Worm (Caenorhabditis elegans) whole organism, mixed stage, embryonic: ENCODE results near the gene Y15E3A.5.
A peak's percentile ranks its signal among the peaks of the same experiment; 100 is the strongest.

Experiments
- M03D4.4 ChIP-seq: sonication (generic microtip); optimal IDR thresholded peaks from 2 replicates; lab custom pipeline; 2017; ENCODE audit warnings: mild to moderate bottlenecking, missing genetic modification characterization, missing compliant biosample characterization
- bed-3 ChIP-seq: fragments of 200-800 bp; sonication (Bioruptor generic); optimal IDR thresholded peaks from 3 replicates; lab custom pipeline; 2018; ENCODE audit warnings: mild to moderate bottlenecking, missing genetic modification characterization, moderate library complexity, missing compliant biosample characterization
- blmp-1 ChIP-seq: fragments of 150-350 bp; optimal IDR thresholded peaks from 2 replicates; lab custom pipeline; 2014; ENCODE audit warnings: missing biosample characterization, missing genetic modification characterization
- ceh-39 ChIP-seq: fragments of 150-350 bp; optimal IDR thresholded peaks from 2 replicates; lab custom pipeline; 2014; ENCODE audit warnings: missing biosample characterization, missing genetic modification characterization
- ceh-83 ChIP-seq: fragments of 200-800 bp; sonication (Bioruptor generic); optimal IDR thresholded peaks from 2 replicates; lab custom pipeline; 2018; ENCODE audit warnings: mild to moderate bottlenecking, missing genetic modification characterization, missing compliant biosample characterization
- ces-1 ChIP-seq: fragments of 150-350 bp; optimal IDR thresholded peaks from 2 replicates; lab custom pipeline; 2014; ENCODE audit warnings: missing biosample characterization, missing genetic modification reagents, missing genetic modification characterization
- cnd-1 ChIP-seq: fragments of 200-800 bp; sonication (Bioruptor generic); optimal IDR thresholded peaks from 2 replicates; lab custom pipeline; 2018; ENCODE audit warnings: mild to moderate bottlenecking, missing genetic modification characterization, missing compliant biosample characterization
- drap-1 ChIP-seq: fragments of 200-800 bp; sonication (Bioruptor generic); optimal IDR thresholded peaks from 3 replicates; lab custom pipeline; 2018; ENCODE audit warnings: mild to moderate bottlenecking, missing genetic modification characterization, missing compliant biosample characterization
- elt-1 ChIP-seq: sonication (generic microtip); optimal IDR thresholded peaks from 2 replicates; lab custom pipeline; 2017; ENCODE audit warnings: missing genetic modification characterization, mild to moderate bottlenecking, missing compliant biosample characterization, antibody characterized with exemption, moderate library complexity, borderline replicate concordance; ENCODE audit not compliant: insufficient read depth
- elt-3 ChIP-seq: fragments of 150-350 bp; optimal IDR thresholded peaks from 2 replicates; lab custom pipeline; 2014; ENCODE audit warnings: missing biosample characterization, missing genetic modification characterization
- flh-1 ChIP-seq: fragments of 200-800 bp; sonication (Bioruptor generic); optimal IDR thresholded peaks from 2 replicates; lab custom pipeline; 2018; ENCODE audit warnings: mild to moderate bottlenecking, missing genetic modification characterization, moderate library complexity, missing compliant biosample characterization
- ham-2 ChIP-seq: fragments of 200-800 bp; sonication (Bioruptor generic); optimal IDR thresholded peaks from 2 replicates; lab custom pipeline; 2018; ENCODE audit warnings: mild to moderate bottlenecking, missing genetic modification characterization, missing compliant biosample characterization
- hlh-1 ChIP-seq: fragments of 150-350 bp; optimal IDR thresholded peaks from 2 replicates; lab custom pipeline; 2014; ENCODE audit warnings: missing biosample characterization, missing genetic modification reagents, missing genetic modification characterization
- lin-13 ChIP-seq: fragments of 150-350 bp; optimal IDR thresholded peaks from 2 replicates; lab custom pipeline; 2014; ENCODE audit warnings: missing biosample characterization, missing genetic modification characterization
- lin-32 ChIP-seq: fragments of 200-800 bp; sonication (Bioruptor generic); optimal IDR thresholded peaks from 2 replicates; lab custom pipeline; 2018; ENCODE audit warnings: mild to moderate bottlenecking, missing genetic modification characterization, missing compliant biosample characterization
- mep-1 ChIP-seq: fragments of 150-350 bp; optimal IDR thresholded peaks from 2 replicates; lab custom pipeline; 2017; ENCODE audit warnings: missing biosample characterization, missing genetic modification reagents, missing genetic modification characterization, inconsistent platforms
- mls-2 ChIP-seq: sonication (generic microtip); optimal IDR thresholded peaks from 2 replicates; lab custom pipeline; 2016; ENCODE audit warnings: mild to moderate bottlenecking, missing genetic modification characterization, moderate library complexity, missing compliant biosample characterization
- nhr-12 ChIP-seq: fragments of 150-350 bp; optimal IDR thresholded peaks from 2 replicates; lab custom pipeline; 2014; ENCODE audit warnings: missing biosample characterization, missing genetic modification characterization
- nhr-2 ChIP-seq: fragments of 150-350 bp; optimal IDR thresholded peaks from 2 replicates; lab custom pipeline; 2014; ENCODE audit warnings: missing biosample characterization, missing genetic modification characterization
- nhr-237 ChIP-seq: fragments of 150-350 bp; optimal IDR thresholded peaks from 2 replicates; lab custom pipeline; 2014; ENCODE audit warnings: missing biosample characterization, missing genetic modification characterization
- nhr-76 ChIP-seq: sonication (generic microtip); optimal IDR thresholded peaks from 2 replicates; lab custom pipeline; 2017; ENCODE audit warnings: missing biosample characterization, missing genetic modification characterization
- pha-4 ChIP-seq: fragments of 150-350 bp; optimal IDR thresholded peaks from 2 replicates; lab custom pipeline; 2018; ENCODE audit warnings: missing biosample characterization, missing genetic modification reagents, missing genetic modification characterization
- sem-2 ChIP-seq: fragments of 200-800 bp; sonication (Bioruptor generic); optimal IDR thresholded peaks from 2 replicates; lab custom pipeline; 2018; ENCODE audit warnings: mild to moderate bottlenecking, missing genetic modification characterization, missing compliant biosample characterization
- snpc-4 ChIP-seq: fragments of 150-350 bp; optimal IDR thresholded peaks from 2 replicates; lab custom pipeline; 2014; ENCODE audit warnings: missing biosample characterization, missing genetic modification characterization
- sptf-1 ChIP-seq: sonication (generic microtip); optimal IDR thresholded peaks from 2 replicates; lab custom pipeline; 2017; ENCODE audit warnings: mild to moderate bottlenecking, missing genetic modification characterization, moderate library complexity, missing compliant biosample characterization
- tbx-8 ChIP-seq: fragments of 200-800 bp; sonication (Bioruptor generic); optimal IDR thresholded peaks from 2 replicates; lab custom pipeline; 2018; ENCODE audit warnings: mild to moderate bottlenecking, missing genetic modification characterization, moderate library complexity, missing compliant biosample characterization
- unc-39 ChIP-seq: fragments of 150-350 bp; optimal IDR thresholded peaks from 2 replicates; lab custom pipeline; 2014; ENCODE audit warnings: missing biosample characterization, missing genetic modification characterization
- unc-62 ChIP-seq: fragments of 150-350 bp; optimal IDR thresholded peaks from 2 replicates; lab custom pipeline; 2014; ENCODE audit warnings: missing biosample characterization, missing genetic modification reagents, missing genetic modification characterization
- zip-8 ChIP-seq: fragments of 150-350 bp; optimal IDR thresholded peaks from 2 replicates; lab custom pipeline; 2014; ENCODE audit warnings: missing biosample characterization, missing genetic modification characterization
- ztf-11 ChIP-seq: fragments of 150-350 bp; optimal IDR thresholded peaks from 2 replicates; lab custom pipeline; 2014; ENCODE audit warnings: missing biosample characterization, missing genetic modification characterization

The Y15E3A.5 gene

ce11 chrX:15302863-15303262, 37.5 kb upstream of the Y15E3A.5 start, which contains the start of gene ser-2:
Gene ser-2 (minus strand): TSS chrX:15302963.
- TF ChIP-seq cnd-1 (tag; lab: Kevin White, UChicago) = no peak
- no peak for TF ChIP-seq lin-13
- no peak for TF ChIP-seq mep-1
- no peak for TF ChIP-seq ztf-11 (tag; lab: Kevin White, UChicago)
- no peak for TF ChIP-seq lin-32 (GFP tag; lab: Kevin White, UChicago)
- TF ChIP-seq nhr-12 = no peak
- no peak for TF ChIP-seq nhr-2
- TF ChIP-seq sem-2 (GFP tag; lab: Kevin White, UChicago) = no peak
- TF ChIP-seq hlh-1 (tag; lab: Kevin White, UChicago) = no peak
- no peak for TF ChIP-seq tbx-8 (GFP tag; lab: Kevin White, UChicago)
- no peak for TF ChIP-seq elt-3 (tag; lab: Kevin White, UChicago)
- TF ChIP-seq drap-1 = no peak
- no peak for TF ChIP-seq sptf-1 (tag; lab: Kevin White, UChicago)
- TF ChIP-seq bed-3 = no peak
- no peak for TF ChIP-seq snpc-4 (tag; lab: Kevin White, UChicago)
- no peak for TF ChIP-seq blmp-1 (tag; lab: Kevin White, UChicago)
- TF ChIP-seq ceh-39 (tag; lab: Kevin White, UChicago) = no peak
- TF ChIP-seq ces-1 (GFP tag; lab: Kevin White, UChicago) = no peak
- TF ChIP-seq zip-8 = no peak
- no peak for TF ChIP-seq mls-2 (tag; lab: Kevin White, UChicago)

- TF ChIP-seq ceh-83 (GFP tag; lab: Kevin White, UChicago) = no peak
- peak; percentile 65 for TF ChIP-seq mls-2 (tag; lab: Kevin White, UChicago)
- TF ChIP-seq ham-2 (GFP tag; lab: Kevin White, UChicago) = peak; percentile 22
Observed at ce11 chrX:15307677-15308076, 32.7 kb upstream of the Y15E3A.5 start.

ce11 chrX:15308685-15309084, 31.7 kb upstream of the Y15E3A.5 start:
- TF ChIP-seq lin-32 (GFP tag; lab: Kevin White, UChicago) (no peak), M03D4.4 (tag; lab: Kevin White, UChicago) (no peak), tbx-8 (GFP tag; lab: Kevin White, UChicago) (no peak), cnd-1 (tag; lab: Kevin White, UChicago) (no peak), hlh-1 (tag; lab: Kevin White, UChicago) (no peak), nhr-237 (tag; lab: Kevin White, UChicago) (no peak), nhr-76 (tag; lab: Kevin White, UChicago) (no peak), zip-8 (no peak), ceh-83 (GFP tag; lab: Kevin White, UChicago) (no peak), drap-1 (no peak), ces-1 (GFP tag; lab: Kevin White, UChicago) (no peak), blmp-1 (tag; lab: Kevin White, UChicago) (no peak), mls-2 (tag; lab: Kevin White, UChicago) (no peak), pha-4 (tag; lab: Kevin White, UChicago) (no peak), bed-3 (no peak), lin-13 (no peak), snpc-4 (tag; lab: Kevin White, UChicago) (no peak)

ce11 chrX:15309138-15309537, 31.2 kb upstream of the Y15E3A.5 start, which contains the start of gene nhr-91:
Gene nhr-91 (plus strand): TSS chrX:15309369.
- no peak for TF ChIP-seq bed-3
- peak; percentile 65 for TF ChIP-seq nhr-2
- TF ChIP-seq blmp-1 (tag; lab: Kevin White, UChicago) = no peak
- no peak for TF ChIP-seq flh-1 (GFP tag; lab: Kevin White, UChicago)
- no peak for TF ChIP-seq ceh-39 (tag; lab: Kevin White, UChicago)

- no peak for TF ChIP-seq nhr-2
- peak; percentile 6 for TF ChIP-seq sptf-1 (tag; lab: Kevin White, UChicago)
- peak; percentile 99 for TF ChIP-seq blmp-1 (tag; lab: Kevin White, UChicago)
- TF ChIP-seq unc-62 (GFP tag; lab: Kevin White, UChicago) = peak; percentile 9
- no peak for TF ChIP-seq nhr-12
- TF ChIP-seq drap-1 = no peak
- no peak for TF ChIP-seq unc-39 (tag; lab: Kevin White, UChicago)
- TF ChIP-seq mls-2 (tag; lab: Kevin White, UChicago) = peak; percentile 45
- peak; percentile 97 for TF ChIP-seq ham-2 (GFP tag; lab: Kevin White, UChicago)
- no peak for TF ChIP-seq sem-2 (GFP tag; lab: Kevin White, UChicago)
- peak; percentile 47 for TF ChIP-seq elt-1 (tag; lab: Kevin White, UChicago)
Observed at ce11 chrX:15310330-15310776, 30.0 kb upstream of the Y15E3A.5 start.
